Worm (Caenorhabditis elegans) whole organism, L3 larva: ENCODE results near the gene spl-2.

Source experiments
- R02D3.7 ChIP-seq: fragments of 150-350 bp; optimal IDR thresholded peaks from 2 replicates; lab custom pipeline; 2014; ENCODE audit warnings: missing biosample characterization, missing genetic modification characterization
- ZK546.5 ChIP-seq: sonication (generic microtip); optimal IDR thresholded peaks from 2 replicates; lab custom pipeline; 2017; ENCODE audit warnings: missing biosample characterization, missing genetic modification characterization
- aly-2 ChIP-seq: fragments of 150-350 bp; optimal IDR thresholded peaks from 2 replicates; lab custom pipeline; 2014; ENCODE audit warnings: missing biosample characterization, missing genetic modification characterization
- ama-1 ChIP-seq: fragments of 150-350 bp; optimal IDR thresholded peaks from 2 replicates; lab custom pipeline; 2018
- ceh-16 ChIP-seq: sonication (generic microtip); optimal IDR thresholded peaks from 2 replicates; lab custom pipeline; 2017; ENCODE audit warnings: missing biosample characterization, missing genetic modification characterization
- ceh-28 ChIP-seq: fragments of 150-350 bp; optimal IDR thresholded peaks from 2 replicates; lab custom pipeline; 2014; ENCODE audit warnings: missing biosample characterization, missing genetic modification reagents, missing genetic modification characterization
- ceh-82 ChIP-seq: fragments of 150-350 bp; optimal IDR thresholded peaks from 2 replicates; lab custom pipeline; 2014; ENCODE audit warnings: missing biosample characterization, missing genetic modification characterization
- ceh-9 ChIP-seq: sonication (generic microtip); optimal IDR thresholded peaks from 2 replicates; lab custom pipeline; 2018; ENCODE audit warnings: missing biosample characterization, missing genetic modification characterization
- egl-27 ChIP-seq: sonication (generic microtip); optimal IDR thresholded peaks from 4 replicates; lab custom pipeline; 2017; ENCODE audit warnings: missing biosample characterization, missing genetic modification reagents, missing genetic modification characterization
- elt-2 ChIP-seq: sonication (generic microtip); optimal IDR thresholded peaks from 2 replicates; lab custom pipeline; 2016; ENCODE audit warnings: missing genetic modification reagents, mild to moderate bottlenecking, missing genetic modification characterization, missing compliant biosample characterization
- eor-1 ChIP-seq, 2 experiments: fragments of 150-350 bp; optimal IDR thresholded peaks; 2 replicates each; lab custom pipeline; 2014 to 2018; ENCODE audit warnings: missing biosample characterization in 2 of 2, missing genetic modification characterization in 2 of 2
- fkh-2 ChIP-seq: fragments of 150-350 bp; optimal IDR thresholded peaks from 2 replicates; lab custom pipeline; 2014; ENCODE audit warnings: missing biosample characterization, missing genetic modification reagents, missing genetic modification characterization
- hmg-11 ChIP-seq: sonication (generic microtip); optimal IDR thresholded peaks from 2 replicates; lab custom pipeline; 2016; ENCODE audit warnings: missing genetic modification characterization, missing compliant biosample characterization
- jun-1 ChIP-seq: fragments of 150-350 bp; optimal IDR thresholded peaks from 2 replicates; lab custom pipeline; 2014; ENCODE audit warnings: missing biosample characterization, missing genetic modification reagents, missing genetic modification characterization
- lin-15B ChIP-seq: fragments of 150-350 bp; optimal IDR thresholded peaks from 2 replicates; lab custom pipeline; 2014; ENCODE audit warnings: missing biosample characterization, missing genetic modification characterization
- lin-39 ChIP-seq: fragments of 150-350 bp; optimal IDR thresholded peaks from 2 replicates; lab custom pipeline; 2018; ENCODE audit warnings: missing biosample characterization, missing genetic modification reagents, missing genetic modification characterization
- lsy-12 ChIP-seq: sonication (generic microtip); optimal IDR thresholded peaks from 2 replicates; lab custom pipeline; 2016; ENCODE audit warnings: mild to moderate bottlenecking, missing genetic modification characterization, missing compliant biosample characterization
- mdl-1 ChIP-seq: fragments of 150-350 bp; optimal IDR thresholded peaks from 2 replicates; lab custom pipeline; 2014; ENCODE audit warnings: missing biosample characterization, missing genetic modification characterization
- nfya-1 ChIP-seq: sonication (generic microtip); optimal IDR thresholded peaks from 2 replicates; lab custom pipeline; 2017; ENCODE audit warnings: missing genetic modification characterization, mild to moderate bottlenecking, missing compliant biosample characterization, antibody characterized with exemption, moderate library complexity; ENCODE audit not compliant: insufficient read depth
- nhr-12 ChIP-seq: fragments of 150-350 bp; optimal IDR thresholded peaks from 2 replicates; lab custom pipeline; 2014; ENCODE audit warnings: missing biosample characterization, missing genetic modification characterization
- nhr-23 ChIP-seq: fragments of 150-350 bp; optimal IDR thresholded peaks from 2 replicates; lab custom pipeline; 2014; ENCODE audit warnings: missing biosample characterization, missing genetic modification reagents, missing genetic modification characterization
- nhr-237 ChIP-seq: fragments of 150-350 bp; optimal IDR thresholded peaks from 2 replicates; lab custom pipeline; 2014; ENCODE audit warnings: missing biosample characterization, missing genetic modification characterization
- nhr-25 ChIP-seq: sonication (generic microtip); optimal IDR thresholded peaks from 2 replicates; lab custom pipeline; 2017; ENCODE audit warnings: missing biosample characterization, missing genetic modification characterization
- nhr-28 ChIP-seq: fragments of 150-350 bp; optimal IDR thresholded peaks from 2 replicates; lab custom pipeline; 2014; ENCODE audit warnings: missing biosample characterization, missing genetic modification characterization
- nhr-43 ChIP-seq: sonication (generic microtip); optimal IDR thresholded peaks from 2 replicates; lab custom pipeline; 2016; ENCODE audit warnings: mild to moderate bottlenecking, missing genetic modification characterization, missing compliant biosample characterization; ENCODE audit not compliant: poor library complexity, severe bottlenecking
- nhr-67 ChIP-seq: fragments of 150-350 bp; optimal IDR thresholded peaks from 2 replicates; lab custom pipeline; 2014; ENCODE audit warnings: missing biosample characterization, missing genetic modification characterization
- nhr-76 ChIP-seq: fragments of 150-350 bp; sonication (generic microtip); optimal IDR thresholded peaks from 5 replicates; lab custom pipeline; 2014; ENCODE audit warnings: missing biosample characterization, missing genetic modification characterization
- pha-4 ChIP-seq: fragments of 150-350 bp; optimal IDR thresholded peaks from 2 replicates; lab custom pipeline; 2014; ENCODE audit warnings: missing biosample characterization, missing genetic modification reagents, missing genetic modification characterization
- sea-2 ChIP-seq: fragments of 150-350 bp; sonication (generic microtip); optimal IDR thresholded peaks from 4 replicates; lab custom pipeline; 2014; ENCODE audit warnings: missing biosample characterization, missing genetic modification reagents, missing genetic modification characterization
- skn-1 ChIP-seq: fragments of 150-350 bp; optimal IDR thresholded peaks from 2 replicates; lab custom pipeline; 2014; ENCODE audit warnings: missing biosample characterization, missing genetic modification characterization
- snpc-4 ChIP-seq: fragments of 150-350 bp; optimal IDR thresholded peaks from 2 replicates; lab custom pipeline; 2014; ENCODE audit warnings: missing biosample characterization, missing genetic modification characterization
- tbx-2 ChIP-seq: sonication (generic microtip); optimal IDR thresholded peaks from 2 replicates; lab custom pipeline; 2016; ENCODE audit warnings: mild to moderate bottlenecking, missing genetic modification characterization, missing compliant biosample characterization
- unc-39 ChIP-seq: sonication (generic microtip); optimal IDR thresholded peaks from 4 replicates; lab custom pipeline; 2017; ENCODE audit warnings: missing biosample characterization, missing genetic modification characterization
- unc-62 ChIP-seq: fragments of 150-350 bp; sonication (generic microtip); optimal IDR thresholded peaks from 4 replicates; lab custom pipeline; 2014; ENCODE audit warnings: missing biosample characterization, missing genetic modification reagents, missing genetic modification characterization
- zag-1 ChIP-seq: fragments of 150-350 bp; optimal IDR thresholded peaks from 2 replicates; lab custom pipeline; 2014; ENCODE audit warnings: missing biosample characterization, missing genetic modification characterization
- ztf-11 ChIP-seq: fragments of 150-350 bp; optimal IDR thresholded peaks from 2 replicates; lab custom pipeline; 2014; ENCODE audit warnings: missing biosample characterization, missing genetic modification characterization
- ztf-4 ChIP-seq: fragments of 150-350 bp; optimal IDR thresholded peaks from 2 replicates; lab custom pipeline; 2014; ENCODE audit warnings: missing biosample characterization, missing genetic modification characterization

Gene spl-2

ce11 chrV:9163897-9164296 is 17.2 kb upstream of the spl-2 start:
- TF ChIP-seq zag-1 (tag; lab: Kevin White, UChicago), result no peak
- no peak for TF ChIP-seq lin-15B
- no peak for TF ChIP-seq snpc-4 (tag; lab: Kevin White, UChicago)
- TF ChIP-seq ztf-4, result peak; percentile 9
- no peak for TF ChIP-seq nhr-28 (tag; lab: Kevin White, UChicago)
- no peak for TF ChIP-seq ceh-28 (tag; lab: Kevin White, UChicago)
- peak; percentile 89 for TF ChIP-seq ama-1 (lab: Kevin White, UChicago)
- peak; percentile 1 for TF ChIP-seq R02D3.7 (tag; lab: Kevin White, UChicago)
- TF ChIP-seq lsy-12 (tag; lab: Kevin White, UChicago), result no peak
- TF ChIP-seq ceh-9 (tag; lab: Kevin White, UChicago), result no peak
- no peak for TF ChIP-seq fkh-2 (tag; lab: Kevin White, UChicago)
- peak; percentile 93 for TF ChIP-seq nhr-25 (tag; lab: Kevin White, UChicago)
- TF ChIP-seq nhr-12, result no peak
- no peak for TF ChIP-seq unc-62
- TF ChIP-seq nhr-43 (tag; lab: Kevin White, UChicago), result peak; percentile 50
- TF ChIP-seq elt-2, result no peak
- no peak for TF ChIP-seq skn-1 (tag; lab: Kevin White, UChicago)

DNA sequence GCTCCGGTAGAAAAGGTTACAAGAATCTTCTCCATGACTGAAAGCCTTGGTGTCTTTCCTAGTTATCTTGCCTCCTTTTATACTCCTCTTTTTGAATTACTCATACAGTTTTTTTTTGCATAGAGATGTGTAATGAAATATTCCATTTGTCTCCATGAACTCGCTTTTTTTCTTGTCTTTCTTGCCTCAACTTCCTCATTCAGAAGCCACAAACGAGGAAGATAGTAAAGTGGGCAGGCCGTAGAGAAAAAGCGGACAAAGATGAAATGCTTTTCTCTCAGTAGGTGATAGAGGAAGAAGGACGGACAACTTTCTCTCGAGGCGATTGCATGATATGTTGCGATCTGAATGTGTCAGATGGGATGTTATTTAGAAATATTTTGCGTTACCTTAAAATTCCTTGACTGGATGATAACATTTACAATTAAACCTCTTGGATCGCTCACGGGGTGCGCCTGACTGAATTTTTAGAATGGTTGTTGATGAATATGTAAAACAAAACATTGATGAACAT is 16.3 kb upstream of the spl-2 start, which contains the start of gene col-145:
Gene col-145, minus strand, starts transcription at position 51 of the 514 bp plus-strand sequence.
- TF ChIP-seq lin-15B (no peak), nhr-67 (tag; lab: Kevin White, UChicago) (no peak), lsy-12 (tag; lab: Kevin White, UChicago) (no peak), lin-39 (tag; lab: Kevin White, UChicago) (no peak), eor-1 (tag; optimal IDR thresholded peaks at IDR 0.05; lab: Kevin White, UChicago) (no peak), mdl-1 (tag; lab: Kevin White, UChicago) (no peak), tbx-2 (tag; lab: Kevin White, UChicago) (no peak), hmg-11 (no peak), nhr-28 (tag; lab: Kevin White, UChicago) (no peak), jun-1 (no peak), ztf-4 (no peak), nhr-23 (tag; lab: Kevin White, UChicago) (peak; percentile 1), nhr-25 (tag; lab: Kevin White, UChicago) (peak; percentile 47), nhr-12 (no peak), ceh-16 (no peak), pha-4 (no peak), nhr-43 (tag; lab: Kevin White, UChicago) (no peak), nfya-1 (tag; lab: Kevin White, UChicago) (no peak), ceh-9 (tag; lab: Kevin White, UChicago) (no peak), egl-27 (tag; lab: Kevin White, UChicago) (peak; percentile 61)

- TF ChIP-seq elt-2 (no peak), jun-1 (no peak), egl-27 (tag; lab: Kevin White, UChicago) (no peak), aly-2 (tag; lab: Kevin White, UChicago) (no peak), ZK546.5 (no peak), unc-39 (no peak), nhr-76 (tag; lab: Kevin White, UChicago) (no peak), ceh-28 (tag; lab: Kevin White, UChicago) (no peak), ztf-11 (no peak), ceh-9 (tag; lab: Kevin White, UChicago) (no peak), sea-2 (GFP tag; lab: Kevin White, UChicago) (no peak), snpc-4 (tag; lab: Kevin White, UChicago) (no peak), eor-1 (tag; optimal IDR thresholded peaks at IDR 0.05; lab: Kevin White, UChicago) (no peak), ceh-82 (tag; lab: Kevin White, UChicago) (no peak), nhr-237 (no peak), nhr-43 (tag; lab: Kevin White, UChicago) (no peak)
Measured at ce11 chrV:9162118-9162729, 15.5 kb upstream of the spl-2 start.
